Fruit fly (Drosophila melanogaster): ENCODE measurements around the gene Yp3.

Gene Yp3

DNA sequence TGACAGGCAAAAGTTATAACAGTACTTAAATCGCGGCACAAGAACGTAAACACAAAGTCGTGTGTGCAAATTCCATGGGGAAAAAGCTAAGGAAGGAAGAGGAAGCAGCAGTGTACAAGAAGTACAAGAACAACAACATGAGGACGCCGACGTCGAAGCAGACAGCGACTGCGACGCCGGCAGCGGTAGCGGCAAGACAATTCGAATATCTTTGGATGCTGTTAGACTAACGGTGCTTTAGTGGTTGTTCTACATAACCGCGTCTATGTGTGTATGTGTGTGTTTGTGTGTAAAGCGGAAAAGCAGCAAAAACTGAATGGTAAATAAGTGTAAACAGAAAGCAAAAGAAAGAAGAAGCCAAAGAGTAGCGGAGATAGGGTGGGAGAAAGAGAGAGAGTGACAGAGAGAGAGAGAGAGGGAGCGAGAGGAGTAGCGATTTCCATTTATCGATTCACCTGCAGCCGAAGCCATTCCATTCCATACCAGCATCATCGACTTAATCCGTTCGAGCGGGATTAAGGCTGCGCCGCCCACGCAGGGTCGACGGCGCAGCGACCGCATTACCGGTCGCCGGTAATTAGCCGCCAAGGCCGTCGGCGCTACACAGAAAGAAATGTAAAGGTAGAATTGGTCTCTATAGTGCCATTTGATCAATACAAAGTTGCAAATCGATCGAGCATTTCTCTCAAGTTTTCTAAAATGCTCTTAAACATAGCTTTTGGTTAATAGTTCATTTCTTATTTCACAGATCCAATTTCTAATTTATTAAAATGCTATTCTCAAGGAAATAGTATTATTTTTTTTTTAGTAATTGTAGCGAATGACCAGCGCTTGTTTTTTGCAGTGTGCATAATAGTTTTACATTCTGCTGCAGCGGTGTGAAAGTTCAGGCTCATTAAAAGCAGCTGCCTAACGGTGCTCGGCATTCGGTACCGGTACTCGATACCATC lies 24.9 kb downstream of the Yp3 start:
- TF ChIP-seq dsf (GFP tag; optimal IDR thresholded peaks at IDR 0.05; ENCODE audit: borderline replicate concordance) (no peak), foxo (GFP tag; optimal IDR thresholded peaks at IDR 0.05) (peak in 1 of 2 experiments; percentile 38), psq (GFP tag; optimal IDR thresholded peaks at IDR 0.05) (peak; percentile 68), ey (GFP tag; optimal IDR thresholded peaks at IDR 0.05) (peak; percentile 4), fru (GFP tag; optimal IDR thresholded peaks at IDR 0.05) (peak; percentile 36), h (GFP tag; optimal IDR thresholded peaks at IDR 0.05) (peak; percentile 14), CrebA (GFP tag; optimal IDR thresholded peaks at IDR 0.05; ENCODE audit: borderline replicate concordance) (no peak)

DNA sequence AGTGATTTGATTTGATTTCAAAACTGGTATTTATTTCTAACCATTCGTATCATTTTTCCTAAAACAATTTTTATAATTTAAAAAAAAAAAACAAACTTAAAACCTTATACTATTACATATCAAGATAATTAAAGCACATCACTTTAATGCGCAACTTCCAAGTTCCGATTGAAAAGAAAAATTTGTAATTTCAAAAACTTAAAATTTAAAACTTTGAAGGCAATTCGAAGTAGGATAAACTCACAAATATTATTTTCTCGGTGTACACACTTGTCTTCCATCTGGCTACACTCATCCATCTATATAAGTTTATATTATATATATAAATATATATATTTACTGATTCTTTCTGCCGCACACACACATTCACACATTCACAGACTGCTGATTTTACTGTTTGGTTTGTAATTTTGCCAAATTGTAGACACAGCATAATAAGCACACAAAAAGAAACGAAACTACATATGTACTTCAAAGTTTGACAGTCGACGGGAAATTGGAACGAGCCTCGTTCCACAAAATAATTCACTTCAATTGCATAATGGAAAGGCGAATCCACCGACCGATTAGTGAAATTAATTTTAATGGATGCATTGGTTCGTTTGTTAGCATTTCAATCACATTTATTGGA lies 26.8 kb downstream of the Yp3 start:
- no peak for TF ChIP-seq Dif (GFP tag; optimal IDR thresholded peaks at IDR 0.05; ENCODE audit: partially characterized antibody)
- no peak for TF ChIP-seq Rel (GFP tag; optimal IDR thresholded peaks at IDR 0.05)
- TF ChIP-seq Rel (tag; optimal IDR thresholded peaks at IDR 0.05), result no peak
- TF ChIP-seq ey (GFP tag; optimal IDR thresholded peaks at IDR 0.05), result no peak
- no peak for TF ChIP-seq br (GFP tag; optimal IDR thresholded peaks at IDR 0.05)
- TF ChIP-seq GATAd (GFP tag; optimal IDR thresholded peaks at IDR 0.05), result no peak
- TF ChIP-seq OdsH (GFP tag; optimal IDR thresholded peaks at IDR 0.05), result no peak

DNA sequence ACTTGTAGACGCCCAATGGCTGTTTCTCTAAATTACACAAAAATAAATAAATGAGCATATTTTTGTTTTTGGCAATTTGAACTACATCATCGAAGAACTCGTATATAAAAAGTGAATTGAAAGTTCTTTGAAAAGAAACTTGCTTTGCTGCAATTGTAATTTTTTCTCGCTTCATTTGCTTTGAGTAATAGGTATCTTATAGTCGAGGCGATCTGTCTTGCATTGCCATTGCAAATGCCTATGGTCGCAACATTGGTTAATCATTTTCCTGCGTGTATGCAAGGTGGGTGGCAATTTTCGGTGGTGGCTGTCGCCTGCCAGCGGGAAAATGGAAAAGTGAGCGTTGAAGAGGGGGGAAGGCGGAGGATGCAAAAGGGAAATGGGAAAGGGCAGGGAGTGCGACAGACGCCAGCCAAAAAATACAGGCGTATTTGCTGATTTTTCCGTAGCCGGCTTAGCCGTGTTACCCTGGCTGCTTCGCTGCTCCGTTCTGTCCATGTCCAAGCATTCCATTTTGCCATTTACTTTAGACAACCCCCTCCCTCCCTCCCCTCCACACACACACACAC lies 28.0 kb downstream of the Yp3 start:
- TF ChIP-seq br (GFP tag; optimal IDR thresholded peaks at IDR 0.05) (no peak), CrebA (GFP tag; optimal IDR thresholded peaks at IDR 0.05; ENCODE audit: borderline replicate concordance) (no peak), CG9705 (GFP tag; optimal IDR thresholded peaks at IDR 0.05) (no peak), h (GFP tag; optimal IDR thresholded peaks at IDR 0.05) (no peak), jim (GFP tag; optimal IDR thresholded peaks at IDR 0.05) (no peak)

DNA sequence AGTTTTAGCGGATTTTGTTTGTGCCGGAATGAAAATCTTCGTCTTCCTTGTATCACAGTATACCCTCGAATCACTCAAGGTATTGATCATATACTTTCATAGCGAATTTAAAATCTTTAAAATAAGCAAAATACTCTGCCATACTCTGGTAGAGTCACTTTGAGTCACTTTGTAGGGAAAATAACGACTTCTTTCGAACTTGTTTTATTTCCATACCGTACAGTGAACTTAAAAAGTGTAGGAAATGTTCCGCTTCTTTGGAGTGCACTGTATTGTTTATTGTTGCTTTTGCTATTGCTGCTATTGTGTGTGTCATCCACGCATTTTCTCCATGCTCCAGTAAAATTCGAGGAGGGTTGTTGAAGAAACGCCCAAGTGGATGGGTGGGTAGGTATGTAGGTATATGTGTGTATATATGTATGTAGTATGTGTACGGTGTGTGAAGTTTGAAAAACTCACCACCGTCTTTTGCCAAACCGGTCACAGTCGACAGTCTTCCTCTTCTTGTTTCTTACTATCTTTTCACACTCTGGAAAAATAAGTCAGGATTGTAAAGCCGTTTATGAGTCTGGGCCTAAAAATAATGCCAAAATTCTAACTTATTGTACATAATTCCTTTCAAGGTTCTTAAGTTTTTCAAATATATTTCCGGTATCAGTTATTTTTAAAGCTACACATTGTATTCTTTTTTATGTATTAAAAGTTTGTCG lies 29.8 kb downstream of the Yp3 start:
- no peak for TF ChIP-seq Rel (GFP tag; optimal IDR thresholded peaks at IDR 0.05)
- no peak for TF ChIP-seq Rel (tag; optimal IDR thresholded peaks at IDR 0.05)
- peak; percentile 9 for TF ChIP-seq ey (GFP tag; optimal IDR thresholded peaks at IDR 0.05)
- no peak for TF ChIP-seq tai (GFP tag; optimal IDR thresholded peaks at IDR 0.05)
- no peak for TF ChIP-seq OdsH (GFP tag; optimal IDR thresholded peaks at IDR 0.05)
- peak in 1 of 2 experiments; percentile 3 for TF ChIP-seq foxo (GFP tag; optimal IDR thresholded peaks at IDR 0.05)
- peak; percentile 2 for TF ChIP-seq rgr (GFP tag; optimal IDR thresholded peaks at IDR 0.05)
- no peak for TF ChIP-seq CrebA (GFP tag; optimal IDR thresholded peaks at IDR 0.05; ENCODE audit: borderline replicate concordance)

DNA sequence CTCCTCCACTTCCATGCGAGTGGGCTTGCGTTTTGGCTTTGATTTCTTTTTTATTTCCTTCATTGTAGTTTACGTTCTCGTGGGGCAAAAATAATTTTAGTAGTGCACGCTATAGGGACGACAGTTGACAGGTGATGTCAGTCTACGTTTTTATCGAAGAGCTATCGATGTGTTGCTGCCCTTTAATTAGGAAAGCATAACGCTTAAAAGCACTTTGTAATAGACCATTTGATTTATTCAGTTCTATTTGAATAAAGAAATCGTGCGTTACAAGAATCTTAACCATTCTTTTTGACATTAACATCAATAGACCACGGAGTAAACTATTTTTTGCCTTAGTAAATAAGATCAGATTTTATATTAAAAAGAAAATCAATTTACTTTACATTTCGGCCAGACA lies 31.7 kb downstream of the Yp3 start, which contains the start of gene CG10993:
TSS of gene CG10993 (minus strand) at position 101 of the 400 bp plus-strand sequence.
- TF ChIP-seq usp (GFP tag; optimal IDR thresholded peaks at IDR 0.05), result no peak
- TF ChIP-seq ey (GFP tag; optimal IDR thresholded peaks at IDR 0.05), result no peak
- no peak for TF ChIP-seq Abd-B (GFP tag; optimal IDR thresholded peaks at IDR 0.05)
- no peak for TF ChIP-seq Vsx2 (GFP tag; optimal IDR thresholded peaks at IDR 0.05; ENCODE audit: partially characterized antibody)
- TF ChIP-seq Dif (GFP tag; optimal IDR thresholded peaks at IDR 0.05; ENCODE audit: partially characterized antibody), result no peak
- no peak for TF ChIP-seq Rel (GFP tag; optimal IDR thresholded peaks at IDR 0.05)
- TF ChIP-seq Rel (tag; optimal IDR thresholded peaks at IDR 0.05), result no peak
- TF ChIP-seq foxo (GFP tag; optimal IDR thresholded peaks at IDR 0.05), result no peak
- TF ChIP-seq GATAd (GFP tag; optimal IDR thresholded peaks at IDR 0.05), result no peak
- TF ChIP-seq dmrt93B (GFP tag; optimal IDR thresholded peaks at IDR 0.05), result no peak
- no peak for TF ChIP-seq Hr83 (GFP tag; optimal IDR thresholded peaks at IDR 0.05; ENCODE audit: poor library complexity, severe bottlenecking)
- TF ChIP-seq dl (GFP tag; optimal IDR thresholded peaks at IDR 0.05; ENCODE audit: insufficient read depth in 1 of 2, partially characterized antibody in 2 of 2), result no peak
- no peak for TF ChIP-seq dsf (GFP tag; optimal IDR thresholded peaks at IDR 0.05; ENCODE audit: borderline replicate concordance)
- no peak for TF ChIP-seq pan (optimal IDR thresholded peaks at IDR 0.05)

All from whole organism, wandering third instar larva.